Worm (Caenorhabditis elegans) whole organism, late embryonic: ENCODE data around the gene Y41C4A.21.

Experiments used
- C08G9.2 ChIP-seq: sonication (generic microtip); optimal IDR thresholded peaks from 2 replicates; lab custom pipeline; 2016; ENCODE audit warnings: mild to moderate bottlenecking, missing genetic modification characterization, moderate library complexity, missing compliant biosample characterization
- C38D4.7 ChIP-seq: fragments of 200-800 bp; sonication (Bioruptor generic); optimal IDR thresholded peaks from 2 replicates; lab custom pipeline; 2018; ENCODE audit warnings: mild to moderate bottlenecking, missing genetic modification characterization, moderate library complexity, missing compliant biosample characterization
- F13H6.1 ChIP-seq: sonication (generic microtip); optimal IDR thresholded peaks from 2 replicates; lab custom pipeline; 2016; ENCODE audit warnings: missing genetic modification characterization, missing compliant biosample characterization
- K09A11.1 ChIP-seq: sonication (generic microtip); optimal IDR thresholded peaks from 2 replicates; lab custom pipeline; 2017; ENCODE audit warnings: antibody characterized with exemption, mild to moderate bottlenecking, missing genetic modification characterization, missing compliant biosample characterization; ENCODE audit not compliant: insufficient read depth
- Y22D7AL.16 ChIP-seq: sonication (generic microtip); optimal IDR thresholded peaks from 2 replicates; lab custom pipeline; 2016; ENCODE audit warnings: missing genetic modification characterization, missing compliant biosample characterization
- ahr-1 ChIP-seq: sonication (generic microtip); optimal IDR thresholded peaks from 2 replicates; lab custom pipeline; 2016; ENCODE audit warnings: missing genetic modification characterization, missing compliant biosample characterization
- ceh-14 ChIP-seq: sonication (generic microtip); optimal IDR thresholded peaks from 2 replicates; lab custom pipeline; 2016; ENCODE audit warnings: missing genotype, missing genetic modification characterization, missing compliant biosample characterization
- ceh-18 ChIP-seq: sonication (generic microtip); optimal IDR thresholded peaks from 2 replicates; lab custom pipeline; 2016; ENCODE audit warnings: missing genetic modification characterization, missing compliant biosample characterization
- ceh-19 ChIP-seq: fragments of 200-800 bp; sonication (Bioruptor generic); optimal IDR thresholded peaks from 2 replicates; lab custom pipeline; 2018; ENCODE audit warnings: mild to moderate bottlenecking, missing genetic modification characterization, missing compliant biosample characterization
- ceh-2 ChIP-seq: sonication (generic microtip); optimal IDR thresholded peaks from 2 replicates; lab custom pipeline; 2016; ENCODE audit warnings: missing genotype, missing genetic modification characterization, missing compliant biosample characterization
- ceh-22 ChIP-seq: sonication (generic microtip); optimal IDR thresholded peaks from 2 replicates; lab custom pipeline; 2017; ENCODE audit warnings: missing biosample characterization, missing genetic modification characterization
- ceh-24 ChIP-seq: sonication (generic microtip); optimal IDR thresholded peaks from 2 replicates; lab custom pipeline; 2016; ENCODE audit warnings: mild to moderate bottlenecking, missing genetic modification characterization, missing compliant biosample characterization
- ceh-31 ChIP-seq: sonication (generic microtip); optimal IDR thresholded peaks from 2 replicates; lab custom pipeline; 2016; ENCODE audit warnings: missing genetic modification characterization, missing compliant biosample characterization
- ceh-34 ChIP-seq: sonication (generic microtip); optimal IDR thresholded peaks from 2 replicates; lab custom pipeline; 2016; ENCODE audit warnings: mild to moderate bottlenecking, missing genetic modification characterization, missing compliant biosample characterization
- ceh-48 ChIP-seq: sonication (generic microtip); optimal IDR thresholded peaks from 2 replicates; lab custom pipeline; 2016; ENCODE audit warnings: missing genetic modification characterization, inconsistent platforms, missing compliant biosample characterization
- ceh-9 ChIP-seq: sonication (generic microtip); optimal IDR thresholded peaks from 2 replicates; lab custom pipeline; 2016; ENCODE audit warnings: mild to moderate bottlenecking, missing genetic modification characterization, inconsistent platforms, missing compliant biosample characterization
- dve-1 ChIP-seq: sonication (generic microtip); optimal IDR thresholded peaks from 2 replicates; lab custom pipeline; 2017; ENCODE audit warnings: antibody characterized with exemption, mild to moderate bottlenecking, missing genetic modification characterization, missing compliant biosample characterization
- elt-2 ChIP-seq: sonication (generic microtip); optimal IDR thresholded peaks from 2 replicates; lab custom pipeline; 2016; ENCODE audit warnings: missing genetic modification reagents, missing genetic modification characterization, missing compliant biosample characterization
- ets-4 ChIP-seq: sonication (generic microtip); optimal IDR thresholded peaks from 2 replicates; lab custom pipeline; 2016; ENCODE audit warnings: missing genetic modification characterization, missing compliant biosample characterization
- eyg-1 ChIP-seq: sonication (generic microtip); optimal IDR thresholded peaks from 2 replicates; lab custom pipeline; 2016; ENCODE audit warnings: missing genotype, missing genetic modification characterization, missing compliant biosample characterization
- fax-1 ChIP-seq: sonication (generic microtip); optimal IDR thresholded peaks from 2 replicates; lab custom pipeline; 2016; ENCODE audit warnings: missing genotype, missing genetic modification characterization, missing compliant biosample characterization
- fkh-6 ChIP-seq: sonication (generic microtip); optimal IDR thresholded peaks from 2 replicates; lab custom pipeline; 2016; ENCODE audit warnings: missing genetic modification characterization, missing compliant biosample characterization
- gmeb-2 ChIP-seq: sonication (generic microtip); optimal IDR thresholded peaks from 2 replicates; lab custom pipeline; 2016; ENCODE audit warnings: missing genetic modification characterization, inconsistent platforms, missing compliant biosample characterization
- hlh-13 ChIP-seq: fragments of 200-800 bp; sonication (Bioruptor generic); optimal IDR thresholded peaks from 2 replicates; lab custom pipeline; 2018; ENCODE audit warnings: mild to moderate bottlenecking, missing genetic modification characterization, missing compliant biosample characterization
- hlh-15 ChIP-seq: sonication (generic microtip); optimal IDR thresholded peaks from 2 replicates; lab custom pipeline; 2016; ENCODE audit warnings: missing genetic modification characterization, missing compliant biosample characterization
- madf-2 ChIP-seq: sonication (generic microtip); optimal IDR thresholded peaks from 2 replicates; lab custom pipeline; 2017; ENCODE audit warnings: missing genetic modification characterization, missing compliant biosample characterization
- mec-3 ChIP-seq: sonication (generic microtip); optimal IDR thresholded peaks from 2 replicates; lab custom pipeline; 2016; ENCODE audit warnings: borderline replicate concordance, missing genetic modification characterization, missing compliant biosample characterization
- nfya-1 ChIP-seq: sonication (generic microtip); optimal IDR thresholded peaks from 2 replicates; lab custom pipeline; 2017; ENCODE audit warnings: missing genetic modification characterization, mild to moderate bottlenecking, missing compliant biosample characterization, antibody characterized with exemption, moderate library complexity
- npax-4 ChIP-seq: sonication (generic microtip); optimal IDR thresholded peaks from 2 replicates; lab custom pipeline; 2016; ENCODE audit warnings: missing genetic modification characterization, missing compliant biosample characterization
- pat-9 ChIP-seq: fragments of 200-800 bp; sonication (Bioruptor generic); optimal IDR thresholded peaks from 2 replicates; lab custom pipeline; 2018; ENCODE audit warnings: mild to moderate bottlenecking, missing genetic modification characterization, moderate library complexity, missing compliant biosample characterization
- pha-2 ChIP-seq: sonication (generic microtip); optimal IDR thresholded peaks from 2 replicates; lab custom pipeline; 2017; ENCODE audit warnings: mild to moderate bottlenecking, missing genetic modification characterization, missing compliant biosample characterization
- pha-4 ChIP-seq: fragments of 150-350 bp; optimal IDR thresholded peaks from 2 replicates; lab custom pipeline; 2018; ENCODE audit warnings: missing biosample characterization, missing genetic modification reagents, missing genetic modification characterization
- pqm-1 ChIP-seq: sonication (generic microtip); optimal IDR thresholded peaks from 2 replicates; lab custom pipeline; 2016; ENCODE audit warnings: missing genetic modification characterization, missing compliant biosample characterization
- pros-1 ChIP-seq: fragments of 150-350 bp; optimal IDR thresholded peaks from 2 replicates; lab custom pipeline; 2014; ENCODE audit warnings: missing biosample characterization, missing genetic modification reagents, missing genetic modification characterization
- ref-2 ChIP-seq: sonication (generic microtip); optimal IDR thresholded peaks from 2 replicates; lab custom pipeline; 2016; ENCODE audit warnings: missing genetic modification characterization, missing compliant biosample characterization
- rnt-1 ChIP-seq: sonication (generic microtip); optimal IDR thresholded peaks from 2 replicates; lab custom pipeline; 2016; ENCODE audit warnings: missing genetic modification characterization, missing compliant biosample characterization
- sdc-2 ChIP-seq: sonication (generic microtip); optimal IDR thresholded peaks from 2 replicates; lab custom pipeline; 2016; ENCODE audit warnings: missing genotype, missing genetic modification characterization, missing compliant biosample characterization
- sox-4 ChIP-seq: sonication (generic microtip); optimal IDR thresholded peaks from 2 replicates; lab custom pipeline; 2017; ENCODE audit warnings: mild to moderate bottlenecking, missing genetic modification characterization, inconsistent platforms, missing compliant biosample characterization
- tbx-2 ChIP-seq: sonication (generic microtip); optimal IDR thresholded peaks from 2 replicates; lab custom pipeline; 2016; ENCODE audit warnings: missing genetic modification characterization, missing compliant biosample characterization
- tbx-7 ChIP-seq: sonication (generic microtip); optimal IDR thresholded peaks from 2 replicates; lab custom pipeline; 2016; ENCODE audit warnings: missing genotype, missing genetic modification characterization, missing compliant biosample characterization
- ttx-3 ChIP-seq: sonication (generic microtip); optimal IDR thresholded peaks from 2 replicates; lab custom pipeline; 2016; ENCODE audit warnings: missing genetic modification reagents, missing genetic modification characterization, missing compliant biosample characterization
- unc-42 ChIP-seq: sonication (generic microtip); optimal IDR thresholded peaks from 2 replicates; lab custom pipeline; 2016; ENCODE audit warnings: missing genotype, missing genetic modification characterization, missing compliant biosample characterization
- zip-5 ChIP-seq: sonication (generic microtip); optimal IDR thresholded peaks from 2 replicates; lab custom pipeline; 2016; ENCODE audit warnings: missing genetic modification characterization, missing compliant biosample characterization
- ztf-16 ChIP-seq: sonication (generic microtip); optimal IDR thresholded peaks from 2 replicates; lab custom pipeline; 2017; ENCODE audit warnings: missing genetic modification characterization, missing compliant biosample characterization

Y41C4A.21 gene

ce11 chrIII:11737527-11737926 is 5.4 kb downstream of the Y41C4A.21 start, which contains the start of gene sup-1:
TSS of gene sup-1 (minus strand) at chrIII:11737627.
- TF ChIP-seq sdc-2 (tag; lab: Kevin White, UChicago) (no peak), fax-1 (tag; lab: Kevin White, UChicago) (no peak), ceh-2 (tag; lab: Kevin White, UChicago) (no peak), ceh-48 (tag; lab: Kevin White, UChicago) (no peak), sox-4 (tag; lab: Kevin White, UChicago) (no peak), pros-1 (tag; lab: Kevin White, UChicago) (no peak), ceh-9 (tag; lab: Kevin White, UChicago) (no peak), tbx-7 (tag; lab: Kevin White, UChicago) (no peak)
- TF ChIP-seq, all 69 proteins: peak for 0

ce11 chrIII:11738482-11738881 is 6.3 kb downstream of the Y41C4A.21 start:
- TF ChIP-seq pha-2 (tag; lab: Kevin White, UChicago), result no peak
- peak; percentile 11 for TF ChIP-seq nfya-1 (tag; lab: Kevin White, UChicago)
- TF ChIP-seq ceh-18, result peak; percentile 24

- no peak for TF ChIP-seq ahr-1 (tag; lab: Kevin White, UChicago)
These were observed 8.7 kb downstream of the Y41C4A.21 start for ce11 chrIII:11740868-11741267.

DNA sequence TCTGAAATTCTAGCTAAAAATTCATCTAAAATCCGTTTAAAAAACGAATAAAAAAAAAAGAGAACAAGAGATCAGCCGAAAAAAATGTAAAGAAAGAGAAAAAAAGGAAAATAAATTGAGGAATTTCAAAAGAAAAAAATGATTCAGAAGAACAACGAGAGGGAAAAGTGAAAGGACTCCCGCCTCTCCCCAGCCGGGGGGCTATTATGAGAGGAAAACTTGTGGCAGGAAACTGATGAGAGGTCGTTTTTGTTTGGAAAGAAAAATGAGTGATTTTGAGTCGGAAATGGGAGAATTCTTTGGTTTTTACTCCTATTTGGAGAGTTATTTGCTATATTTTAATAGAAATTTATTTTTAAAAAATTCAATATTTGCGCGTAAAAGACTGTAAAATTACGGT is 10.0 kb downstream of the Y41C4A.21 start:
- TF ChIP-seq ceh-9 (tag; lab: Kevin White, UChicago) (no peak), K09A11.1 (tag; lab: Kevin White, UChicago) (no peak), eyg-1 (tag; lab: Kevin White, UChicago) (no peak), madf-2 (tag; lab: Kevin White, UChicago) (no peak), zip-5 (tag; lab: Kevin White, UChicago) (no peak), hlh-15 (tag; lab: Kevin White, UChicago) (no peak), dve-1 (tag; lab: Kevin White, UChicago) (no peak), unc-42 (tag; lab: Kevin White, UChicago) (no peak), ceh-24 (tag; lab: Kevin White, UChicago) (no peak), ttx-3 (tag; lab: Kevin White, UChicago) (no peak), npax-4 (tag; lab: Kevin White, UChicago) (no peak), ceh-19 (no peak)
- TF ChIP-seq, all 69 proteins: peak for 0

ce11 chrIII:11746718-11747117 is 14.6 kb downstream of the Y41C4A.21 start, which contains the start of gene mrt-2:
TSS of gene mrt-2 (plus strand) at chrIII:11746766.
- TF ChIP-seq ceh-14 (tag; lab: Kevin White, UChicago) (peak; percentile 71), pqm-1 (tag; lab: Kevin White, UChicago) (peak; percentile 43), hlh-13 (GFP tag; lab: Kevin White, UChicago) (no peak), unc-42 (tag; lab: Kevin White, UChicago) (peak; percentile 71), F13H6.1 (peak; percentile 46), Y22D7AL.16 (tag; lab: Kevin White, UChicago) (no peak), pha-4 (tag; lab: Kevin White, UChicago) (no peak), ceh-34 (peak; percentile 36), ceh-18 (peak; percentile 29), fkh-6 (tag; lab: Kevin White, UChicago) (peak; percentile 11), mec-3 (tag; lab: Kevin White, UChicago) (peak; percentile 74), ets-4 (tag; lab: Kevin White, UChicago) (peak; percentile 96), C38D4.7 (no peak), tbx-2 (tag; lab: Kevin White, UChicago) (peak; percentile 90), fax-1 (tag; lab: Kevin White, UChicago) (peak; percentile 49), rnt-1 (tag; lab: Kevin White, UChicago) (peak; percentile 66), ref-2 (peak; percentile 83), ztf-16 (tag; lab: Kevin White, UChicago) (peak; percentile 40), ceh-19 (no peak), C08G9.2 (peak; percentile 95), pat-9 (tag; lab: Kevin White, UChicago) (no peak), elt-2 (tag; lab: Kevin White, UChicago) (peak; percentile 55), ceh-31 (peak; percentile 96), ceh-22 (tag; lab: Kevin White, UChicago) (no peak), gmeb-2 (tag; lab: Kevin White, UChicago) (peak; percentile 23), npax-4 (tag; lab: Kevin White, UChicago) (no peak), zip-5 (tag; lab: Kevin White, UChicago) (peak; percentile 80), nfya-1 (tag; lab: Kevin White, UChicago) (peak; percentile 15), ceh-2 (tag; lab: Kevin White, UChicago) (peak; percentile 92)
